Worm (Caenorhabditis elegans) whole organism, early embryonic: Measurements from ENCODE around the gene dcap-2.

Experiments used
- B0310.2 ChIP-seq: sonication (generic microtip); optimal IDR thresholded peaks from 2 replicates; lab custom pipeline; 2016; ENCODE audit warnings: mild to moderate bottlenecking, missing genetic modification characterization, missing compliant biosample characterization
- F13C5.2 ChIP-seq: sonication (generic microtip); optimal IDR thresholded peaks from 2 replicates; lab custom pipeline; 2017; ENCODE audit warnings: mild to moderate bottlenecking, missing genetic modification characterization, inconsistent platforms, missing compliant biosample characterization
- aly-1 ChIP-seq: sonication (generic microtip); optimal IDR thresholded peaks from 2 replicates; lab custom pipeline; 2016; ENCODE audit warnings: missing genetic modification characterization, missing compliant biosample characterization
- ama-1 ChIP-seq: fragments of 150-350 bp; optimal IDR thresholded peaks from 2 replicates; lab custom pipeline; 2014
- ceh-13 ChIP-seq: fragments of 200-800 bp; sonication (Bioruptor generic); optimal IDR thresholded peaks from 2 replicates; lab custom pipeline; 2018; ENCODE audit warnings: mild to moderate bottlenecking, missing genetic modification characterization, missing compliant biosample characterization
- ceh-36 ChIP-seq: sonication (generic microtip); optimal IDR thresholded peaks from 2 replicates; lab custom pipeline; 2016; ENCODE audit warnings: missing genetic modification characterization, inconsistent platforms, missing compliant biosample characterization
- ets-7 ChIP-seq: sonication (generic microtip); optimal IDR thresholded peaks from 2 replicates; lab custom pipeline; 2016; ENCODE audit warnings: missing genotype, missing genetic modification characterization, missing compliant biosample characterization
- flt-1 ChIP-seq: fragments of 200-800 bp; sonication (Bioruptor generic); IDR thresholded peaks from 2 replicates; pipeline ENCODE4 v1.3.6; 2022; ENCODE audit warnings: missing genetic modification characterization, missing compliant biosample characterization
- hmbx-1 ChIP-seq: sonication (generic microtip); optimal IDR thresholded peaks from 2 replicates; lab custom pipeline; 2016; ENCODE audit warnings: mild to moderate bottlenecking, missing genetic modification characterization, missing compliant biosample characterization
- hmg-4 ChIP-seq: fragments of 200-800 bp; sonication (Bioruptor generic); optimal IDR thresholded peaks from 2 replicates; lab custom pipeline; 2018; ENCODE audit warnings: mild to moderate bottlenecking, missing genetic modification characterization, missing compliant biosample characterization
- hnd-1 ChIP-seq: sonication (generic microtip); optimal IDR thresholded peaks from 2 replicates; lab custom pipeline; 2016; ENCODE audit warnings: missing genetic modification characterization, missing compliant biosample characterization
- pes-1 ChIP-seq: fragments of 200-800 bp; sonication (Bioruptor generic); IDR thresholded peaks from 2 replicates; pipeline ENCODE4 v1.3.6; 2022; ENCODE audit warnings: missing genetic modification reagents, missing genetic modification characterization, missing compliant biosample characterization
- scrt-1 ChIP-seq: fragments of 200-800 bp; sonication (Bioruptor generic); IDR thresholded peaks from 2 replicates; pipeline ENCODE4 v1.3.6; 2022; ENCODE audit warnings: missing genetic modification characterization, missing compliant biosample characterization
- sea-1 ChIP-seq: fragments of 200-800 bp; sonication (Bioruptor generic); conservative IDR thresholded peaks from 2 replicates; pipeline ENCODE4 v1.3.6; 2022; ENCODE audit warnings: missing genetic modification characterization, missing compliant biosample characterization
- tbx-11 ChIP-seq: fragments of 200-800 bp; sonication (Bioruptor generic); IDR thresholded peaks from 2 replicates; pipeline ENCODE4 v1.3.6; 2022; ENCODE audit warnings: missing genetic modification characterization, missing compliant biosample characterization
- tbx-37 ChIP-seq: fragments of 200-800 bp; sonication (Bioruptor generic); conservative IDR thresholded peaks from 2 replicates; pipeline ENCODE4 v1.3.6; 2022; ENCODE audit warnings: missing genetic modification reagents, missing genetic modification characterization, missing compliant biosample characterization
- tra-4 ChIP-seq: sonication (generic microtip); optimal IDR thresholded peaks from 2 replicates; lab custom pipeline; 2017; ENCODE audit warnings: missing genetic modification characterization, missing compliant biosample characterization

dcap-2 gene

DNA sequence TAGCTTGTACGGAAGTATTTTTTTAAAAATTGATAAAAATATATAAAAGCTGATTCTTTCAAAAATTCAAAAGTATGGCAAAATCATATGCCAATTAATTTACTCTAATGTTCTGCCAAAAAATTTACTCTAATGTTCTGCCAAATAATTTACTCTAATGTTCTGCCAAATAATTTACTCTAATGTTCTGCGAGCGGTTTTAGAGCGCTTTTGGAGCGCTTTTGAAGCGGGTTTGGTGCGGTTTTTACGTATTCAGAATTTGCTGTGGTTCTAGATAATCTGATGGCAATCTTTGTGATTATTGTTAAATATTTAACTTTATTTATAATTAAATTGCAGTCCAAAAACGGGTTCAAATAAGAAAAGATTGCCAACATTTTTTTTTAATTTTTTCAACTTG lies 27.7 kb upstream of the dcap-2 start:
- TF ChIP-seq tbx-11 (no peak), ceh-36 (tag; lab: Kevin White, UChicago) (no peak), tbx-37 (GFP tag; lab: Robert Waterston, UW) (no peak), B0310.2 (tag; lab: Kevin White, UChicago) (no peak), scrt-1 (no peak), ama-1 (lab: Kevin White, UChicago) (no peak), F13C5.2 (tag; lab: Kevin White, UChicago) (peak; percentile 30), hnd-1 (no peak), pes-1 (GFP tag; lab: Robert Waterston, UW) (no peak), aly-1 (tag; lab: Kevin White, UChicago) (no peak), flt-1 (GFP tag; lab: Robert Waterston, UW) (no peak), tra-4 (tag; lab: Kevin White, UChicago) (no peak), ceh-13 (no peak), sea-1 (GFP tag; lab: Robert Waterston, UW) (no peak), hmg-4 (no peak), ets-7 (tag; lab: Kevin White, UChicago) (no peak), hmbx-1 (peak; percentile 21)

DNA sequence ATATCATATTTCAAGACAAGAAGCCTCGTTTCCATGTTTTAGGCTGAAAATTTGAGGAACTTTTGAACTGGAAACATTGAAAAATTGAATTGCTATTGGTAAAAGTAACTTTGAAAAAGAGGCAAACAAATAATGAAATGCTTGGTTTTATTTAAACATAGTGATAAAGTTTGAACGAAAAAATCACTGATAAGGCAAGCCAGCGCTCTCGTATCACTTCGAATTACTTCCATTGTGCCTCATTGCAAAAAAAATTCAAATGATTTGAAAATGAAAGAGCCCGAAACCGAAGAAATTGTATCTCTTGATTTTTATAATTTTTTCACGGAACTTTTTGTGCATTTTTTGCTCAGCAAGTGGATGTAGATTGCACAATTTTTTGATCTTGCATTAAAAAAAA lies 26.5 kb upstream of the dcap-2 start, which contains the start of gene F52G2.3:
TSS of gene F52G2.3 (minus strand) at position 43 of the 400 bp plus-strand sequence.
- TF ChIP-seq hnd-1: no peak
- TF ChIP-seq hmbx-1: no peak
- TF ChIP-seq F13C5.2 (tag; lab: Kevin White, UChicago): no peak
- no peak for TF ChIP-seq scrt-1

DNA sequence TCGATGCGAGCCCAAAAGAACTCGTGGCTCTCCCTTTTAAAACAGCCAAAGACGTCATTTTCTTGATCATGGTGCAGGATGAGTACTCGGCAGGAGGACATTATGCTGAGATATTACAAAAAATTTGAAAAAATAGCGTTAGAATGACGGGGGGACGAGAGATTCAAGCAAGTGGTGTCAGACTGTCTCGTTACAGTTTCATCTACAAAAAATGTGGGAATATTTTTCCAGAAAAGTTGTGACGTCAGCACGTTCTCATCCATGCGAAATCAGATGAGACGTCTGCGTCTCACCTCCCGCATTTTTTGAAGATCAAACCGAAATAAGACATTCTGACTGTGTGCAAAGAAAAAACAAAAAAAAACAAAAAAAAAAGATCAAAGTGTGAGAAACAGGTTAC lies 18.5 kb upstream of the dcap-2 start, which contains the start of gene rsd-2:
TSS of gene rsd-2 (minus strand) at position 101 of the 400 bp plus-strand sequence.
- no peak for TF ChIP-seq hnd-1
- no peak for TF ChIP-seq ets-7 (tag; lab: Kevin White, UChicago)
- TF ChIP-seq scrt-1: no peak

DNA sequence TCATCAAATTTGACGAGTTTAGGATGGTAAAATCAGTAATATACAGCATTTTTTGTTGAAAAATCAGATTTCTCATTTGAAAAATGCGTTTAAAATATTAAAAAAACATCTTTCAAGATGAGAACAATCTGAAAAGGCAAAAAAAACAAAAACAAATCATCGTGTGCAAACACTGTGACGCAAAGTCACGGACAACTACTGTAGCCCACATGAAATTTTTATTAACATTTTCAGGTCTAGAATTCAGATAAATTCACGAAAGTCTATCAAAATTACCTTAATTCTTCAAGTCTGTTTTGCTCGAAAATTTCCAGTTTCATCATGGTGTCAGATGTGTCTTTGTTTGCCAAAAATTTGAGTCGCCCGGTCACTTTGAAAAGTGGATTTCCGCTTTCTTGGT lies 17.2 kb upstream of the dcap-2 start:
- TF ChIP-seq tbx-37 (GFP tag; lab: Robert Waterston, UW) (no peak), ets-7 (tag; lab: Kevin White, UChicago) (no peak), aly-1 (tag; lab: Kevin White, UChicago) (no peak), sea-1 (GFP tag; lab: Robert Waterston, UW) (no peak), flt-1 (GFP tag; lab: Robert Waterston, UW) (no peak), hmbx-1 (no peak), scrt-1 (no peak), B0310.2 (tag; lab: Kevin White, UChicago) (no peak), pes-1 (GFP tag; lab: Robert Waterston, UW) (no peak), tbx-11 (no peak), ama-1 (lab: Kevin White, UChicago) (no peak), ceh-13 (no peak), F13C5.2 (tag; lab: Kevin White, UChicago) (no peak), hmg-4 (no peak), tra-4 (tag; lab: Kevin White, UChicago) (no peak), ceh-36 (tag; lab: Kevin White, UChicago) (no peak), hnd-1 (no peak)

DNA sequence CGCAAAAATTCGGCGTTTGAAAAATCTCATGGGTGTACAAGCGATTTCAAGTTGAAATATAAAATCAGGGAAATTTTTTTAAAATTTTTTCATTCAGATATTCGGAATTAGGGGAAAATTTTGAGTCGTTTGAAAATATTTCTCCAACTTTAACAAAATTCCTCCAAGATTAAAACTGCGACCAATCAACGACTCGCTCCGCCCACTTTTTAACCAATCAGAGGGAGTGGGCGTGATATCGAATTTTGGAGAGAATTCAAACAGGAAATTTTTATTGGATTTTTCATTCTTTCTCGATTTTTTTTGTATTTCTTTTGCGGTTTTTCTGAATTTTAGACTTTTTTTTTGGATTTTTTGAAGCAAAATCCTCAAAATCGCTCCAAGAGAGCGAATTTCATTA lies 3.6 kb upstream of the dcap-2 start:
- TF ChIP-seq ets-7 (tag; lab: Kevin White, UChicago): no peak
- no peak for TF ChIP-seq aly-1 (tag; lab: Kevin White, UChicago)
- no peak for TF ChIP-seq tbx-37 (GFP tag; lab: Robert Waterston, UW)
- no peak for TF ChIP-seq B0310.2 (tag; lab: Kevin White, UChicago)
- TF ChIP-seq hnd-1: no peak
- no peak for TF ChIP-seq F13C5.2 (tag; lab: Kevin White, UChicago)
- TF ChIP-seq flt-1 (GFP tag; lab: Robert Waterston, UW): no peak
- no peak for TF ChIP-seq hmg-4
- no peak for TF ChIP-seq scrt-1
- no peak for TF ChIP-seq hmbx-1
- TF ChIP-seq pes-1 (GFP tag; lab: Robert Waterston, UW): no peak
- TF ChIP-seq ceh-36 (tag; lab: Kevin White, UChicago): no peak
- no peak for TF ChIP-seq ceh-13
- no peak for TF ChIP-seq sea-1 (GFP tag; lab: Robert Waterston, UW)
- no peak for TF ChIP-seq ama-1 (lab: Kevin White, UChicago)
- TF ChIP-seq tbx-11: no peak
- TF ChIP-seq tra-4 (tag; lab: Kevin White, UChicago): no peak

DNA sequence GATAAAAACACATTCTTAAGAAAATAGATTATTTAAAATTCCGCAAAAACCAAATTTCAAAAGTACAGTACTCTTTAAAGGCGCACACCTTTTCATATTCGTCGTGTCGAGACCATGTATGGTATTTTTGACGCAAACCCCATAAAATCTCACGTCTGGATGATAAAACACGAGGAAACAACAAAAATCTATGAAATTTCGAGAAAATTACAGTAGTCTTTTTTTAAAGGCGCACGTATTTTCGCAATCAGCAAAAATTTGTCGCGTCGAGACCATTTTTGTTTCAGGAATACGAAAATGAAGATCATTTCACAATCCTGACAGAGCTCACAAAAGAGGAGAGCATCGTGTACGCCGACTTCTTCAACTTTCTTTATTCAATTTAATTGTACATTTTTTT lies 8.7 kb downstream of the dcap-2 start:
- no peak for TF ChIP-seq ets-7 (tag; lab: Kevin White, UChicago)
- no peak for TF ChIP-seq tbx-37 (GFP tag; lab: Robert Waterston, UW)
- TF ChIP-seq tbx-11: no peak
- TF ChIP-seq ceh-36 (tag; lab: Kevin White, UChicago): no peak
- TF ChIP-seq F13C5.2 (tag; lab: Kevin White, UChicago): no peak
- no peak for TF ChIP-seq hmg-4
- no peak for TF ChIP-seq aly-1 (tag; lab: Kevin White, UChicago)
- TF ChIP-seq flt-1 (GFP tag; lab: Robert Waterston, UW): no peak
- no peak for TF ChIP-seq ama-1 (lab: Kevin White, UChicago)
- no peak for TF ChIP-seq tra-4 (tag; lab: Kevin White, UChicago)
- TF ChIP-seq B0310.2 (tag; lab: Kevin White, UChicago): no peak
- TF ChIP-seq sea-1 (GFP tag; lab: Robert Waterston, UW): no peak
- TF ChIP-seq hnd-1: no peak
- no peak for TF ChIP-seq hmbx-1

DNA sequence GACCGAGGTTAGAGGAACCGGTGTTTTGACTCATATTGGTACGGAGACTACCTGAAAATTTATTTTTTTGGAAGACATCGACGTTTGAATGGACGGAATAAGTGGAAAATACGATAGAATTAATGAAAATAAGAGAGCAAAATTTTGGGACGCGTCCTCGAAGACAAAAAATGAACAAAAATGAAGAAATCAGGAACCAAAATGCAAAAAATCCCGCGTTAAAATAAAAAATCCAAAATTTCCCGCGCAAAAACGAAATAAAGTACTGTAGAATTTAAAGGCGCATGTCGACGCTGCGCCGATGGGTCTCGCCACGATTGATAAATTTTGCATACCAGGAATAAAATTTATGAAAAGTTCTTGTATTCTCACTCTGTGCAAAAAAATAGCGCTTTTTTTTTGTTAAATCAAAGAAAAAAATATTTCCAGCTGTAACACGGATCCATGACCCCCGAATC lies 9.5 kb downstream of the dcap-2 start, which contains the start of gene puf-3:
TSS of gene puf-3 (minus strand) at position 51 of the 458 bp plus-strand sequence.
- TF ChIP-seq aly-1 (tag; lab: Kevin White, UChicago) (no peak), hnd-1 (no peak), F13C5.2 (tag; lab: Kevin White, UChicago) (no peak), pes-1 (GFP tag; lab: Robert Waterston, UW) (no peak), ceh-13 (no peak), tbx-11 (no peak), sea-1 (GFP tag; lab: Robert Waterston, UW) (no peak), scrt-1 (no peak), ets-7 (tag; lab: Kevin White, UChicago) (no peak), flt-1 (GFP tag; lab: Robert Waterston, UW) (no peak), hmg-4 (no peak), B0310.2 (tag; lab: Kevin White, UChicago) (no peak), tra-4 (tag; lab: Kevin White, UChicago) (no peak), hmbx-1 (no peak), ceh-36 (tag; lab: Kevin White, UChicago) (no peak), ama-1 (lab: Kevin White, UChicago) (no peak)
